Worm (Caenorhabditis elegans) whole organism, midembryonic: ENCODE measurements around the gene T05E12.3.

Experiments used
- T22C8.4 ChIP-seq: fragments of 200-800 bp; sonication (Bioruptor generic); IDR thresholded peaks from 2 replicates; pipeline ENCODE4 v1.3.6; 2022; ENCODE audit warnings: missing genetic modification characterization, missing compliant biosample characterization
- cog-1 ChIP-seq: sonication (generic microtip); optimal IDR thresholded peaks from 2 replicates; lab custom pipeline; 2016; ENCODE audit warnings: missing genetic modification characterization, missing compliant biosample characterization
- flt-1 ChIP-seq: fragments of 200-800 bp; sonication (Bioruptor generic); IDR thresholded peaks from 2 replicates; pipeline ENCODE4 v1.3.6; 2022; ENCODE audit warnings: missing genetic modification characterization, missing compliant biosample characterization
- klf-2 ChIP-seq: fragments of 200-800 bp; sonication (Bioruptor generic); conservative IDR thresholded peaks from 2 replicates; pipeline ENCODE4 v1.3.6; 2022; ENCODE audit warnings: missing genetic modification reagents, missing genetic modification characterization, missing compliant biosample characterization
- med-1 ChIP-seq: sonication (generic microtip); optimal IDR thresholded peaks from 2 replicates; lab custom pipeline; 2017; ENCODE audit warnings: missing genetic modification characterization, mild to moderate bottlenecking, missing compliant biosample characterization, antibody characterized with exemption, missing genetic modification reagents; ENCODE audit not compliant: insufficient read depth
- ref-1 ChIP-seq: fragments of 200-800 bp; sonication (Bioruptor generic); conservative IDR thresholded peaks from 2 replicates; pipeline ENCODE4 v1.3.6; 2022; ENCODE audit warnings: missing genetic modification reagents, missing genetic modification characterization, missing compliant biosample characterization
- tab-1 ChIP-seq: fragments of 200-800 bp; sonication (Bioruptor generic); IDR thresholded peaks from 2 replicates; pipeline ENCODE4 v1.3.6; 2022; ENCODE audit warnings: missing genetic modification characterization, missing compliant biosample characterization
- ztf-23 ChIP-seq: fragments of 200-800 bp; sonication (Bioruptor generic); IDR thresholded peaks from 2 replicates; pipeline ENCODE4 v1.3.6; 2022; ENCODE audit warnings: missing genetic modification reagents, missing genetic modification characterization, missing compliant biosample characterization
- ztf-29 ChIP-seq: fragments of 200-800 bp; sonication (Bioruptor generic); IDR thresholded peaks from 2 replicates; pipeline ENCODE4 v1.3.6; 2022; ENCODE audit warnings: missing genetic modification reagents, missing genetic modification characterization, missing compliant biosample characterization

T05E12.3 gene

ce11 chrV:17077889-17078288 is at the start of gene T05E12.3:
Gene T05E12.3 (minus strand): TSS chrV:17077989.
- no peak for TF ChIP-seq flt-1 (GFP tag; lab: Robert Waterston, UW)
- no peak for TF ChIP-seq T22C8.4 (GFP tag; lab: Robert Waterston, UW)
- no peak for TF ChIP-seq tab-1
- TF ChIP-seq cog-1, result no peak
- TF ChIP-seq ztf-23 (GFP tag; lab: Robert Waterston, UW), result no peak

ce11 chrV:17108310-17108709 is 30.5 kb upstream of the T05E12.3 start, which contains the start of gene ZK218.11:
Gene ZK218.11 (minus strand): TSS chrV:17108410.
- TF ChIP-seq flt-1 (GFP tag; lab: Robert Waterston, UW), result no peak
- no peak for TF ChIP-seq ztf-29
- TF ChIP-seq klf-2 (GFP tag; lab: Robert Waterston, UW), result no peak
- TF ChIP-seq cog-1, result no peak

- TF ChIP-seq cog-1 (no peak), ztf-23 (GFP tag; lab: Robert Waterston, UW) (no peak), T22C8.4 (GFP tag; lab: Robert Waterston, UW) (no peak), flt-1 (GFP tag; lab: Robert Waterston, UW) (no peak), klf-2 (GFP tag; lab: Robert Waterston, UW) (no peak), ztf-29 (no peak), med-1 (GFP tag; lab: Kevin White, UChicago) (no peak), tab-1 (no peak), ref-1 (GFP tag; lab: Robert Waterston, UW) (no peak)
These were observed 27.7 kb upstream of the T05E12.3 start, which contains the start of gene ZK218.7 for ce11 chrV:17105483-17105882. Gene ZK218.7 (plus strand): TSS chrV:17105783.

ce11 chrV:17104527-17104926 is 26.7 kb upstream of the T05E12.3 start, which contains the start of gene nhr-248:
Gene nhr-248 (minus strand): TSS chrV:17104627.
- TF ChIP-seq flt-1 (GFP tag; lab: Robert Waterston, UW) (no peak), ztf-29 (no peak), tab-1 (no peak), med-1 (GFP tag; lab: Kevin White, UChicago) (no peak), cog-1 (no peak), ztf-23 (GFP tag; lab: Robert Waterston, UW) (no peak), ref-1 (GFP tag; lab: Robert Waterston, UW) (no peak), klf-2 (GFP tag; lab: Robert Waterston, UW) (no peak), T22C8.4 (GFP tag; lab: Robert Waterston, UW) (no peak)

- TF ChIP-seq T22C8.4 (GFP tag; lab: Robert Waterston, UW) (no peak), ztf-23 (GFP tag; lab: Robert Waterston, UW) (no peak), med-1 (GFP tag; lab: Kevin White, UChicago) (no peak)
These were observed 23.0 kb upstream of the T05E12.3 start, which contains the start of gene ZK218.5 for ce11 chrV:17100829-17101228. Gene ZK218.5 (plus strand): TSS chrV:17101129.

ce11 chrV:17098669-17099068 is 20.9 kb upstream of the T05E12.3 start, which contains the start of the genes ZK218.3 and ZK218.4:
Gene ZK218.3 (minus strand): TSS chrV:17098769.
Gene ZK218.4 (plus strand): TSS chrV:17098854.
- no peak for TF ChIP-seq ref-1 (GFP tag; lab: Robert Waterston, UW)
- TF ChIP-seq tab-1, result no peak
- no peak for TF ChIP-seq T22C8.4 (GFP tag; lab: Robert Waterston, UW)
- TF ChIP-seq flt-1 (GFP tag; lab: Robert Waterston, UW), result no peak
- TF ChIP-seq med-1 (GFP tag; lab: Kevin White, UChicago), result no peak
- TF ChIP-seq klf-2 (GFP tag; lab: Robert Waterston, UW), result no peak
- no peak for TF ChIP-seq ztf-29
- TF ChIP-seq cog-1, result no peak
- TF ChIP-seq ztf-23 (GFP tag; lab: Robert Waterston, UW), result no peak

ce11 chrV:17094568-17094967 is 16.8 kb upstream of the T05E12.3 start:
- TF ChIP-seq ref-1 (GFP tag; lab: Robert Waterston, UW), result no peak
- TF ChIP-seq tab-1, result no peak
- TF ChIP-seq cog-1, result no peak
- no peak for TF ChIP-seq ztf-29
- TF ChIP-seq klf-2 (GFP tag; lab: Robert Waterston, UW), result no peak
- TF ChIP-seq flt-1 (GFP tag; lab: Robert Waterston, UW), result no peak
- TF ChIP-seq T22C8.4 (GFP tag; lab: Robert Waterston, UW), result no peak
- TF ChIP-seq med-1 (GFP tag; lab: Kevin White, UChicago), result no peak
- no peak for TF ChIP-seq ztf-23 (GFP tag; lab: Robert Waterston, UW)

- TF ChIP-seq ztf-23 (GFP tag; lab: Robert Waterston, UW), result no peak
- TF ChIP-seq ztf-29, result no peak
- no peak for TF ChIP-seq med-1 (GFP tag; lab: Kevin White, UChicago)
- no peak for TF ChIP-seq tab-1
- no peak for TF ChIP-seq T22C8.4 (GFP tag; lab: Robert Waterston, UW)
- TF ChIP-seq cog-1, result no peak
- no peak for TF ChIP-seq flt-1 (GFP tag; lab: Robert Waterston, UW)
- no peak for TF ChIP-seq klf-2 (GFP tag; lab: Robert Waterston, UW)
- TF ChIP-seq ref-1 (GFP tag; lab: Robert Waterston, UW), result no peak
These were observed 14.5 kb upstream of the T05E12.3 start, which contains the start of gene ZK218.1 for ce11 chrV:17092262-17092661. Gene ZK218.1 (plus strand): TSS chrV:17092562.

ce11 chrV:17089931-17090429 is 12.2 kb upstream of the T05E12.3 start, which contains the start of gene srh-237:
Gene srh-237 (plus strand): TSS chrV:17090379.
- TF ChIP-seq ref-1 (GFP tag; lab: Robert Waterston, UW) (no peak), ztf-23 (GFP tag; lab: Robert Waterston, UW) (no peak), flt-1 (GFP tag; lab: Robert Waterston, UW) (no peak), med-1 (GFP tag; lab: Kevin White, UChicago) (no peak), cog-1 (no peak), tab-1 (no peak), klf-2 (GFP tag; lab: Robert Waterston, UW) (no peak), T22C8.4 (GFP tag; lab: Robert Waterston, UW) (no peak), ztf-29 (no peak)

- TF ChIP-seq ref-1 (GFP tag; lab: Robert Waterston, UW) (no peak), tab-1 (no peak)
These were observed 11.6 kb upstream of the T05E12.3 start, which contains the start of gene T05E12.6 for ce11 chrV:17089342-17089741. Gene T05E12.6 (minus strand): TSS chrV:17089442.
